Fruit fly (Drosophila melanogaster) whole organism, wandering third instar larva: ENCODE measurements around the gene CG31100.

Experiments
- Abd-B ChIP-seq: fragments of >200 bp; optimal IDR thresholded peaks from 2 replicates; lab custom pipeline; 2017; ENCODE audit warnings: missing biosample characterization, missing genetic modification characterization
- CG32264 ChIP-seq: fragments of 200-800 bp; sonication (Bioruptor generic); optimal IDR thresholded peaks from 2 replicates; lab custom pipeline; 2016; ENCODE audit warnings: missing biosample characterization, missing genetic modification characterization
- CG9705 ChIP-seq: fragments of 200-800 bp; sonication (Bioruptor generic); optimal IDR thresholded peaks from 2 replicates; lab custom pipeline; 2018; ENCODE audit warnings: missing biosample characterization, mild to moderate bottlenecking, missing genetic modification characterization
- CrebA ChIP-seq: fragments of 200-800 bp; sonication (Bioruptor generic); optimal IDR thresholded peaks from 2 replicates; lab custom pipeline; 2016; ENCODE audit warnings: missing biosample characterization, mild to moderate bottlenecking, missing genetic modification characterization, borderline replicate concordance
- Dfd ChIP-seq: fragments of >200 bp; optimal IDR thresholded peaks from 2 replicates; lab custom pipeline; 2017; ENCODE audit warnings: missing biosample characterization, missing genetic modification characterization
- Dif ChIP-seq: fragments of 200-275, 200-300 bp; sonication (Bioruptor generic); optimal IDR thresholded peaks from 2 replicates; lab custom pipeline; 2018; ENCODE audit warnings: missing biosample characterization, missing genetic modification characterization; ENCODE audit not compliant: partially characterized antibody
- GATAd ChIP-seq: sonication (Bioruptor generic); optimal IDR thresholded peaks from 2 replicates; lab custom pipeline; 2016; ENCODE audit warnings: missing biosample characterization, missing genetic modification characterization
- HLH106 ChIP-seq: fragments of 200-800 bp; optimal IDR thresholded peaks from 3 replicates; lab custom pipeline; 2019; ENCODE audit warnings: missing biosample characterization, mild to moderate bottlenecking, missing genetic modification characterization, moderate library complexity
- Hnf4 ChIP-seq: fragments of 200-800 bp; sonication (Bioruptor generic); optimal IDR thresholded peaks from 2 replicates; lab custom pipeline; 2016; ENCODE audit warnings: missing biosample characterization, mild to moderate bottlenecking, missing genetic modification characterization
- Hr78 ChIP-seq: fragments of >200 bp; optimal IDR thresholded peaks from 2 replicates; lab custom pipeline; 2017; ENCODE audit warnings: missing biosample characterization, missing genetic modification characterization
- Hr83 ChIP-seq: fragments of 200-300 bp; sonication (Bioruptor generic); optimal IDR thresholded peaks from 2 replicates; lab custom pipeline; 2016; ENCODE audit warnings: missing biosample characterization, mild to moderate bottlenecking, missing genetic modification characterization, moderate library complexity; ENCODE audit not compliant: poor library complexity, severe bottlenecking
- Jra ChIP-seq: sonication (Bioruptor generic); optimal IDR thresholded peaks from 2 replicates; lab custom pipeline; 2016; ENCODE audit warnings: missing biosample characterization, missing genetic modification characterization
- Mio ChIP-seq: sonication (Bioruptor generic); optimal IDR thresholded peaks from 2 replicates; lab custom pipeline; 2016; ENCODE audit warnings: missing biosample characterization, missing genetic modification characterization
- Myc ChIP-seq: fragments of >200 bp; optimal IDR thresholded peaks from 2 replicates; lab custom pipeline; 2017
- N ChIP-seq: fragments of >200 bp; optimal IDR thresholded peaks from 2 replicates; lab custom pipeline; 2018; ENCODE audit warnings: missing biosample characterization, missing external identifiers, missing genetic modification characterization
- OdsH ChIP-seq: fragments of 200-800 bp; sonication (Bioruptor generic); optimal IDR thresholded peaks from 2 replicates; lab custom pipeline; 2016; ENCODE audit warnings: missing biosample characterization, mild to moderate bottlenecking, missing genetic modification characterization
- Rel ChIP-seq, 2 experiments: fragments of 200-800 bp; sonication (Bioruptor generic) in 1 of 2; optimal IDR thresholded peaks; 2 replicates in 1 of 2; 3 replicates in 1 of 2; lab custom pipeline; 2016 to 2019; ENCODE audit warnings: mild to moderate bottlenecking in 2 of 2, missing biosample characterization in 2 of 2, missing genetic modification characterization in 2 of 2, moderate library complexity in 1 of 2
- Sp1 ChIP-seq: fragments of 200-800 bp; sonication (Bioruptor generic); optimal IDR thresholded peaks from 3 replicates; lab custom pipeline; 2019; ENCODE audit warnings: missing biosample characterization, mild to moderate bottlenecking, missing genetic modification characterization, moderate library complexity
- Vsx2 ChIP-seq: fragments of 200-300, 225-300 bp; sonication (Bioruptor generic); optimal IDR thresholded peaks from 2 replicates; lab custom pipeline; 2018; ENCODE audit warnings: missing biosample characterization, missing genetic modification characterization; ENCODE audit not compliant: partially characterized antibody
- br ChIP-seq: fragments of 200-800 bp; sonication (Bioruptor generic); optimal IDR thresholded peaks from 2 replicates; lab custom pipeline; 2016; ENCODE audit warnings: missing biosample characterization, missing genetic modification characterization
- brk ChIP-seq: fragments of 200-800 bp; sonication (Bioruptor generic); optimal IDR thresholded peaks from 2 replicates; lab custom pipeline; 2016; ENCODE audit warnings: missing biosample characterization, mild to moderate bottlenecking, missing genetic modification characterization
- dl ChIP-seq, 2 experiments: fragments of 175-275, 200-275 bp in 1 of 2; fragments of 200-275 bp in 1 of 2; sonication (Bioruptor generic); optimal IDR thresholded peaks; lab custom pipeline; 2018; ENCODE audit warnings: mild to moderate bottlenecking in 2 of 2, missing biosample characterization in 2 of 2, missing genetic modification characterization in 2 of 2, moderate library complexity in 2 of 2; ENCODE audit not compliant: partially characterized antibody in 2 of 2, insufficient read depth in 1 of 2
- dmrt93B ChIP-seq: fragments of 200-800 bp; sonication (Bioruptor generic); optimal IDR thresholded peaks from 2 replicates; lab custom pipeline; 2018; ENCODE audit warnings: missing biosample characterization, mild to moderate bottlenecking, missing genetic modification characterization
- dsf ChIP-seq: sonication (Bioruptor generic); optimal IDR thresholded peaks from 2 replicates; lab custom pipeline; 2016; ENCODE audit warnings: missing biosample characterization, missing genetic modification characterization, borderline replicate concordance
- ey ChIP-seq: fragments of 200-800 bp; sonication (Bioruptor generic); optimal IDR thresholded peaks from 2 replicates; lab custom pipeline; 2016; ENCODE audit warnings: missing biosample characterization, missing genetic modification characterization
- foxo ChIP-seq, 2 experiments: fragments of 200-800 bp; sonication (Bioruptor generic); optimal IDR thresholded peaks; 2 replicates in 1 of 2; 3 replicates in 1 of 2; lab custom pipeline; 2016 to 2017; ENCODE audit warnings: missing biosample characterization in 2 of 2, missing genetic modification characterization in 2 of 2
- fru ChIP-seq: fragments of 200-800 bp; sonication (Bioruptor generic); optimal IDR thresholded peaks from 3 replicates; lab custom pipeline; 2016; ENCODE audit warnings: missing biosample characterization, mild to moderate bottlenecking, missing genetic modification characterization
- h ChIP-seq: fragments of 200-800 bp; sonication (Bioruptor generic); optimal IDR thresholded peaks from 3 replicates; lab custom pipeline; 2016; ENCODE audit warnings: missing biosample characterization, mild to moderate bottlenecking, missing genetic modification characterization
- jim ChIP-seq: fragments of 175-275, 200-325 bp; sonication (Bioruptor generic); optimal IDR thresholded peaks from 2 replicates; lab custom pipeline; 2016; ENCODE audit warnings: missing biosample characterization, mild to moderate bottlenecking, missing genetic modification characterization
- psq ChIP-seq: fragments of 200-800 bp; sonication (Bioruptor generic); optimal IDR thresholded peaks from 3 replicates; lab custom pipeline; 2017; ENCODE audit warnings: missing biosample characterization, mild to moderate bottlenecking, missing genetic modification characterization, moderate library complexity
- rgr ChIP-seq: fragments of 200-800 bp; sonication (Bioruptor generic); optimal IDR thresholded peaks from 3 replicates; lab custom pipeline; 2016; ENCODE audit warnings: missing biosample characterization, mild to moderate bottlenecking, missing genetic modification characterization
- sage ChIP-seq: fragments of 200-800 bp; sonication (Bioruptor generic); optimal IDR thresholded peaks from 2 replicates; lab custom pipeline; 2016; ENCODE audit warnings: missing biosample characterization, mild to moderate bottlenecking, missing genetic modification characterization
- sv ChIP-seq: fragments of 200-800 bp; sonication (Bioruptor generic); optimal IDR thresholded peaks from 3 replicates; lab custom pipeline; 2016; ENCODE audit warnings: missing biosample characterization, missing genetic modification characterization
- tai ChIP-seq: sonication (Bioruptor generic); optimal IDR thresholded peaks from 2 replicates; lab custom pipeline; 2016; ENCODE audit warnings: missing biosample characterization, missing genetic modification characterization
- usp ChIP-seq: fragments of >200 bp; optimal IDR thresholded peaks from 2 replicates; lab custom pipeline; 2017; ENCODE audit warnings: missing biosample characterization, missing genetic modification characterization
- woc ChIP-seq: sonication (Bioruptor generic); optimal IDR thresholded peaks from 2 replicates; lab custom pipeline; 2016; ENCODE audit warnings: missing biosample characterization, mild to moderate bottlenecking, missing genetic modification characterization

CG31100 gene

DNA sequence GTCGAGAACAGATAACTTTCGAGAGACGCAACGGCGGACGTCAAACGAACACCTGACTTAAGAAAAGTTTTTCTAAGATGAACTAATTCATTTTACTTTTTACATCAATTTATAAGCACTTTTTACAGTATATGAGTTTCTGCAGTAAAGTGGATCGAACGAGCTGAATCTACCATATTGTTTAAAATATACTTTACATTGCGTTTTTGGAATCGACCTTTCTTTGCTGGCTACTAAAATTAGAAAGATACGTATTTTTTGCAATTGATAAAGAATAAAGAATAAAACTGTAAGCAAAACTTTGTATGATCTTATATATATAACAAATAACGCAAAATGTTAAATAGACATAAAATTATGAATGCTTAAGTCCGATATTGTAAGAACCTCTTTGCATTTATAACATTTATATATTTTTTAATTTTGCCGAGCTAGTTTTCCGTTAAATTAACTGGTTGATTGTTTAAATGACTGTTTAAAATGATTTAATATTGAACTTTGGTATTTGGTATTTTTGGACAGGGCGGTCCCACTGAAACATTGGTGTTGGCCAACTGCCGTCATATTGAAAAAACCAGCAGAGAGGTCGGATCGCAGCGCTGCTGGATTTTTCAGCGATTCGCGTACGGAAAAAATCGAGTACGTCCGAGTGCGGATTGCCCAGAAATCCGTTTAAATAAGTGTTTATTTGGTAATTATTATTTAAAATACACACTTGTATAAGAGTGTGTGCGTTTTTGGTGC is 48.7 kb upstream of the CG31100 start, which contains the start of gene Kdm2:
Gene Kdm2 (plus strand): TSS at position 559 of the 744 bp plus-strand sequence.
- no peak for TF ChIP-seq jim (GFP tag; lab: Kevin White, UChicago)
- peak in 1 of 2 experiments; percentile 1 for TF ChIP-seq dl (GFP tag; optimal IDR thresholded peaks at IDR 0.05; lab: Kevin White, UChicago; ENCODE audit: insufficient read depth in 1 of 2, partially characterized antibody in 2 of 2)
- TF ChIP-seq rgr, result peak; percentile 42
- no peak for TF ChIP-seq sv
- no peak for TF ChIP-seq CG32264 (GFP tag; lab: Kevin White, UChicago)
- TF ChIP-seq dmrt93B (GFP tag; lab: Kevin White, UChicago), result no peak
- peak; percentile 62 for TF ChIP-seq Dif (GFP tag; lab: Kevin White, UChicago)
- peak; percentile 38 for TF ChIP-seq Sp1
- no peak for TF ChIP-seq Jra (GFP tag; lab: Kevin White, UChicago)
- TF ChIP-seq sage (GFP tag; lab: Kevin White, UChicago), result no peak
- TF ChIP-seq Hnf4, result peak; percentile 17
- TF ChIP-seq h (GFP tag; lab: Kevin White, UChicago), result no peak
- no peak for TF ChIP-seq N
- TF ChIP-seq brk, result peak; percentile 14
- no peak for TF ChIP-seq fru (GFP tag; lab: Kevin White, UChicago)
- TF ChIP-seq usp (GFP tag; lab: Kevin White, UChicago), result no peak
- no peak for TF ChIP-seq dsf (GFP tag; lab: Kevin White, UChicago)
- no peak for TF ChIP-seq HLH106 (tag; lab: Kevin White, UChicago)
- no peak for TF ChIP-seq foxo (GFP tag; optimal IDR thresholded peaks at IDR 0.05; lab: Kevin White, UChicago)

DNA sequence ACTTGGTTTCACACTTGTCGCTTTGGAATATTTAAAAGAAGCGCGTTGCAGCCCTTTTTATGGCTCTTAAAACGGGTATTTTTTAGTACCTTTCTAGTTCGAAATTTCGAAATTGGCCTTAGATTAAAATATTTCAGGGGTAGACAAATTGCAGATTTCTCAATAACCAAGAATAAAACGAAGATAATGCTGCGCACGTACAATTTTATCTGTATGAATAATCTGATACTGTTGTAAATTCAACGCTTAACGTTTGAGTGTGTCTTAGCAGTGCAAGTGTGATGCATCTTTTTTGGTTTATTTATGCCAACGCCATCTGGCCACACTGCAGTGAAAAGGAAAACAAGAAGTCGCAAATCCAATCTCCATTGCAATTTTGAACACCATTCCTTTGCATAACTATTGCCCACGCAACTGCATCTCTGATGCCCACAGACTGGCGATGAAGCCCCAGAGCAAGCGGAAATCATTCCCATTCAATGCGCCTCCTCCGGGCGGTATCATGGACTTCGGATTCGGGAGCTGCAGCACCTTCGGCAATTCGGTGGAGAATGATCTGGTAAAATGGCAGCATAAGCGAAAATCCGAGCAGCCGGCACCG is 47.2 kb upstream of the CG31100 start, which contains the start of gene Nmdmc:
Gene Nmdmc (minus strand): TSS at position 37 of the 601 bp plus-strand sequence.
- TF ChIP-seq Myc (lab: Kevin White, UChicago) (peak; percentile 69), Hr83 (GFP tag; lab: Kevin White, UChicago) (no peak)
- TF ChIP-seq, all 38 proteins: peak for 1

DNA sequence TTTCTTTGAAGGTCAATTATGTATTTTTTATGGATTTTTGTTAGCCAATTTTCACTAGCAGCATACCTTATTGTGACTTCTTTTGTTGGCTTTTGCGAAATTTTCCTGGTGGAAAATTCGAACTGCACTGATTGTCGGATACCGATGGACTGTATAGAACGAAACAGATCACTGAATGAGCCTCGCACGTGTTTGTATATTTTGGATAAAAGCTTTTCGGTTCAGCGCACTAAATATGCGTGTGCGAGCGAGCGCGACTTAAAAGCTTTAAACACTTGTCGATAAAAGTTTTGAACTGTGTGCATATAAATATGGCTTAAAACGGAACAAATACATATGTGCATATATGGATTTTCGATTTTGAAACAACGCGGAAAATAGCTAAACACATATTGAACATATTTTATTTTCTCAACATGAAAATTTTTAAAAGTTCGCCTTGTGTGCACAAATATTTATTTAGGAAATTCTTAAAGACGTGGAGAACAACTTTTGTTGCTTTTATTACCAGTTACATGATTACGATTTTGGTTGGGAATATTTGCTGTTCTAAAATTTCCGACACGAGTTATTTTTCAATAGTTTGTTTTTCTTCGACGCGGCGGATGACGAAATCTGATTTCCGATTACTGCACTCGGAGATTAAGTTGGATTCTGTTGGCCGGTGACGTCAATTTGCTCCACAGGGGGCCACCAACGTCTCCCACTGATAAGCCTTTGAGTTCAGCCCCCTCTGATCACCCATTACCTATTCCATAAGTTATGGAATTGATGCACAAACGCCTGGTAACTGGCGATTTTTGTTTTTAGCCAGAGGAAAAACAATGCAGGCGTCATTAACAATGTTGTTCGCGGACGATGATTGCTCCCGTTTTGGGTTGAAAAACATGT is 45.9 kb upstream of the CG31100 start:
- TF ChIP-seq CG9705 (GFP tag; lab: Kevin White, UChicago), result no peak
- TF ChIP-seq CG32264 (GFP tag; lab: Kevin White, UChicago), result no peak
- TF ChIP-seq dmrt93B (GFP tag; lab: Kevin White, UChicago), result no peak
- no peak for TF ChIP-seq Dfd (GFP tag; lab: Kevin White, UChicago)
- TF ChIP-seq Dif (GFP tag; lab: Kevin White, UChicago), result no peak
- no peak for TF ChIP-seq sage (GFP tag; lab: Kevin White, UChicago)
- TF ChIP-seq CrebA (GFP tag; lab: Kevin White, UChicago), result no peak
- no peak for TF ChIP-seq psq (GFP tag; lab: Kevin White, UChicago)
- no peak for TF ChIP-seq Myc (lab: Kevin White, UChicago)
- TF ChIP-seq Rel (GFP tag; optimal IDR thresholded peaks at IDR 0.05; lab: Kevin White, UChicago), result no peak
- TF ChIP-seq Rel (tag; optimal IDR thresholded peaks at IDR 0.05; lab: Kevin White, UChicago), result no peak
- TF ChIP-seq br (GFP tag; lab: Kevin White, UChicago), result no peak
- TF ChIP-seq OdsH (GFP tag; lab: Kevin White, UChicago), result peak; percentile 33
- TF ChIP-seq h (GFP tag; lab: Kevin White, UChicago), result no peak
- TF ChIP-seq ey (GFP tag; lab: Kevin White, UChicago), result no peak
- TF ChIP-seq Hnf4, result no peak
- peak; percentile 22 for TF ChIP-seq brk
- TF ChIP-seq Vsx2 (GFP tag; lab: Kevin White, UChicago), result no peak
- TF ChIP-seq foxo (GFP tag; optimal IDR thresholded peaks at IDR 0.05; lab: Kevin White, UChicago), result no peak
- TF ChIP-seq jim (GFP tag; lab: Kevin White, UChicago), result no peak
- TF ChIP-seq tai (GFP tag; lab: Kevin White, UChicago), result no peak
- peak; percentile 61 for TF ChIP-seq woc (GFP tag; lab: Kevin White, UChicago)
- TF ChIP-seq Abd-B (GFP tag; lab: Kevin White, UChicago), result no peak
- TF ChIP-seq Sp1, result no peak
- no peak for TF ChIP-seq usp (GFP tag; lab: Kevin White, UChicago)
- no peak for TF ChIP-seq Hr78 (GFP tag; lab: Kevin White, UChicago)
- peak; percentile 5 for TF ChIP-seq rgr
- TF ChIP-seq Hr83 (GFP tag; lab: Kevin White, UChicago), result no peak
- no peak for TF ChIP-seq dl (GFP tag; optimal IDR thresholded peaks at IDR 0.05; lab: Kevin White, UChicago; ENCODE audit: insufficient read depth in 1 of 2, partially characterized antibody in 2 of 2)
- TF ChIP-seq Jra (GFP tag; lab: Kevin White, UChicago), result no peak
- no peak for TF ChIP-seq Mio
- no peak for TF ChIP-seq fru (GFP tag; lab: Kevin White, UChicago)
- no peak for TF ChIP-seq GATAd (GFP tag; lab: Kevin White, UChicago)
- TF ChIP-seq HLH106 (tag; lab: Kevin White, UChicago), result no peak
